Worm (Caenorhabditis elegans) whole organism, late embryonic: ENCODE measurements around the gene F35H12.1.
A peak's percentile ranks its signal among the peaks of the same experiment; 100 is the strongest.

ENCODE experiments used
- C08G9.2 ChIP-seq: sonication (generic microtip); optimal IDR thresholded peaks from 2 replicates; lab custom pipeline; 2016; ENCODE audit warnings: mild to moderate bottlenecking, missing genetic modification characterization, moderate library complexity, missing compliant biosample characterization
- F13H6.1 ChIP-seq: sonication (generic microtip); optimal IDR thresholded peaks from 2 replicates; lab custom pipeline; 2016; ENCODE audit warnings: missing genetic modification characterization, missing compliant biosample characterization
- ceh-9 ChIP-seq: sonication (generic microtip); optimal IDR thresholded peaks from 2 replicates; lab custom pipeline; 2016; ENCODE audit warnings: mild to moderate bottlenecking, missing genetic modification characterization, inconsistent platforms, missing compliant biosample characterization
- fkh-10 ChIP-seq: fragments of 150-350 bp; optimal IDR thresholded peaks from 2 replicates; lab custom pipeline; 2014; ENCODE audit warnings: missing biosample characterization, missing genetic modification reagents, missing genetic modification characterization
- pha-4 ChIP-seq: fragments of 150-350 bp; optimal IDR thresholded peaks from 2 replicates; lab custom pipeline; 2018; ENCODE audit warnings: missing biosample characterization, missing genetic modification reagents, missing genetic modification characterization
- sdc-2 ChIP-seq: sonication (generic microtip); optimal IDR thresholded peaks from 2 replicates; lab custom pipeline; 2016; ENCODE audit warnings: missing genotype, missing genetic modification characterization, missing compliant biosample characterization
- sox-4 ChIP-seq: sonication (generic microtip); optimal IDR thresholded peaks from 2 replicates; lab custom pipeline; 2017; ENCODE audit warnings: mild to moderate bottlenecking, missing genetic modification characterization, inconsistent platforms, missing compliant biosample characterization
- tbx-7 ChIP-seq: sonication (generic microtip); optimal IDR thresholded peaks from 2 replicates; lab custom pipeline; 2016; ENCODE audit warnings: missing genotype, missing genetic modification characterization, missing compliant biosample characterization
- unc-86 ChIP-seq: sonication (generic microtip); optimal IDR thresholded peaks from 2 replicates; lab custom pipeline; 2016; ENCODE audit warnings: missing genetic modification characterization, missing compliant biosample characterization

ce11 chrX:974499-975235, 41.1 kb downstream of the F35H12.1 start, which contains the start of gene vps-45:
- TF ChIP-seq F13H6.1 (tag; lab: Kevin White, UChicago) (no peak), C08G9.2 (no peak), ceh-9 (tag; lab: Kevin White, UChicago) (no peak), tbx-7 (no peak), sdc-2 (peak; percentile 35), sox-4 (tag; lab: Kevin White, UChicago) (no peak), pha-4 (no peak), fkh-10 (no peak), unc-86 (tag; lab: Kevin White, UChicago) (no peak)
